Worm (Caenorhabditis elegans): Measurements from ENCODE around the gene ogt-1.

- TF ChIP-seq mdl-1 (tag; optimal IDR thresholded peaks at IDR 0.05) = no peak
- TF ChIP-seq unc-62 (GFP tag; optimal IDR thresholded peaks at IDR 0.05 in 1 of 2) = no peak
- TF ChIP-seq unc-62 (tag; optimal IDR thresholded peaks at IDR 0.05) = no peak
- no peak for TF ChIP-seq ces-1 (GFP tag; optimal IDR thresholded peaks at IDR 0.05)
- TF ChIP-seq nhr-48 (tag; optimal IDR thresholded peaks at IDR 0.05) = no peak
- no peak for TF ChIP-seq nhr-77 (tag; optimal IDR thresholded peaks at IDR 0.05)
- no peak for TF ChIP-seq snpc-4 (tag; optimal IDR thresholded peaks at IDR 0.05)
- TF ChIP-seq pha-4 (GFP tag; IDR thresholded peaks at IDR 0.05) = no peak
- TF ChIP-seq pha-4 (tag; optimal IDR thresholded peaks at IDR 0.05) = no peak
- TF ChIP-seq sdz-12 (GFP tag; optimal IDR thresholded peaks at IDR 0.05) = no peak
- no peak for TF ChIP-seq nhr-41 (GFP tag; IDR thresholded peaks at IDR 0.05)
- TF ChIP-seq fos-1 (tag; optimal IDR thresholded peaks at IDR 0.05) = no peak
- TF ChIP-seq spr-3 (GFP tag; optimal IDR thresholded peaks at IDR 0.05) = no peak
Observed at ce11 chrIII:7103940-7104440, 49.6 kb downstream of the ogt-1 start, which contains the start of gene cpg-2.
